Worm (Caenorhabditis elegans) whole organism, early embryonic: ENCODE data around the gene ZK757.1.

Experiments used
- B0310.2 ChIP-seq: sonication (generic microtip); optimal IDR thresholded peaks from 2 replicates; lab custom pipeline; 2016; ENCODE audit warnings: mild to moderate bottlenecking, missing genetic modification characterization, missing compliant biosample characterization
- F13C5.2 ChIP-seq: sonication (generic microtip); optimal IDR thresholded peaks from 2 replicates; lab custom pipeline; 2017; ENCODE audit warnings: mild to moderate bottlenecking, missing genetic modification characterization, inconsistent platforms, missing compliant biosample characterization
- aly-1 ChIP-seq: sonication (generic microtip); optimal IDR thresholded peaks from 2 replicates; lab custom pipeline; 2016; ENCODE audit warnings: missing genetic modification characterization, missing compliant biosample characterization
- ama-1 ChIP-seq: fragments of 150-350 bp; optimal IDR thresholded peaks from 2 replicates; lab custom pipeline; 2014
- ceh-13 ChIP-seq: fragments of 200-800 bp; sonication (Bioruptor generic); optimal IDR thresholded peaks from 2 replicates; lab custom pipeline; 2018; ENCODE audit warnings: mild to moderate bottlenecking, missing genetic modification characterization, missing compliant biosample characterization
- ceh-36 ChIP-seq: sonication (generic microtip); optimal IDR thresholded peaks from 2 replicates; lab custom pipeline; 2016; ENCODE audit warnings: missing genetic modification characterization, inconsistent platforms, missing compliant biosample characterization
- ets-7 ChIP-seq: sonication (generic microtip); optimal IDR thresholded peaks from 2 replicates; lab custom pipeline; 2016; ENCODE audit warnings: missing genotype, missing genetic modification characterization, missing compliant biosample characterization
- flt-1 ChIP-seq: fragments of 200-800 bp; sonication (Bioruptor generic); IDR thresholded peaks from 2 replicates; pipeline ENCODE4 v1.3.6; 2022; ENCODE audit warnings: missing genetic modification characterization, missing compliant biosample characterization
- hmbx-1 ChIP-seq: sonication (generic microtip); optimal IDR thresholded peaks from 2 replicates; lab custom pipeline; 2016; ENCODE audit warnings: mild to moderate bottlenecking, missing genetic modification characterization, missing compliant biosample characterization
- hnd-1 ChIP-seq: sonication (generic microtip); optimal IDR thresholded peaks from 2 replicates; lab custom pipeline; 2016; ENCODE audit warnings: missing genetic modification characterization, missing compliant biosample characterization
- pes-1 ChIP-seq: fragments of 200-800 bp; sonication (Bioruptor generic); IDR thresholded peaks from 2 replicates; pipeline ENCODE4 v1.3.6; 2022; ENCODE audit warnings: missing genetic modification reagents, missing genetic modification characterization, missing compliant biosample characterization
- scrt-1 ChIP-seq: fragments of 200-800 bp; sonication (Bioruptor generic); IDR thresholded peaks from 2 replicates; pipeline ENCODE4 v1.3.6; 2022; ENCODE audit warnings: missing genetic modification characterization, missing compliant biosample characterization
- sea-1 ChIP-seq: fragments of 200-800 bp; sonication (Bioruptor generic); conservative IDR thresholded peaks from 2 replicates; pipeline ENCODE4 v1.3.6; 2022; ENCODE audit warnings: missing genetic modification characterization, missing compliant biosample characterization
- tra-4 ChIP-seq: sonication (generic microtip); optimal IDR thresholded peaks from 2 replicates; lab custom pipeline; 2017; ENCODE audit warnings: missing genetic modification characterization, missing compliant biosample characterization

DNA sequence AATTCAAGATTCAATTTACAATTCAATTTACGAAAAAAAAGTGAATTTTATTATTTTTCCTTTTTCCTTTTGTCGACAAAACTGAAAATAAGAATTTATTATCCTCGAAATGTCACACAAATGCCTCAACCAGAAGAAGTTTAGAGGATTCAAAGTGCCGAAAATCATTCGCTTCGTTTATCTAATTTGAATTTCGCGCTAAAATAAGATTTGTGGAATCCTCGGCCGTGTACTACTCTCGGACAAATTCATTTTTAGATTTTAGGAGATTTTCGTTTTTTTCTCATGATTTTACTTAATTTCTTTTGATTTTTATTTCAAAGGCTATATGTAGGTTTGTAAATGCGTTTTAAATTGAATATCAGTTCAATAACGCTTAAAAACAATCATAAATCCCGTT is 22.3 kb downstream of the ZK757.1 start:
- no peak for TF ChIP-seq hnd-1
- TF ChIP-seq pes-1 (GFP tag; lab: Robert Waterston, UW), result no peak
- no peak for TF ChIP-seq B0310.2
- TF ChIP-seq aly-1 (tag; lab: Kevin White, UChicago), result no peak
- TF ChIP-seq flt-1 (GFP tag; lab: Robert Waterston, UW), result no peak
- TF ChIP-seq hmbx-1 (tag; lab: Kevin White, UChicago), result no peak
- no peak for TF ChIP-seq scrt-1 (GFP tag; lab: Robert Waterston, UW)
- TF ChIP-seq sea-1 (GFP tag; lab: Robert Waterston, UW), result no peak
- no peak for TF ChIP-seq tra-4 (tag; lab: Kevin White, UChicago)
- no peak for TF ChIP-seq ama-1 (lab: Kevin White, UChicago)
- no peak for TF ChIP-seq ceh-36 (tag; lab: Kevin White, UChicago)
- TF ChIP-seq F13C5.2 (tag; lab: Kevin White, UChicago), result no peak
- TF ChIP-seq ets-7, result no peak
- no peak for TF ChIP-seq ceh-13 (GFP tag; lab: Kevin White, UChicago)
